Fruit fly (Drosophila melanogaster) whole organism, pupa: ENCODE measurements around the gene CG6066.

ENCODE experiments used
- CG12605 ChIP-seq: fragments of 200-800 bp; sonication (Bioruptor generic); IDR thresholded peaks from 2 replicates; pipeline ENCODE4 v1.3.6; 2022; ENCODE audit warnings: missing biosample characterization, missing genetic modification characterization
- Pif1A ChIP-seq: fragments of 200-800 bp; sonication (Bioruptor generic); optimal IDR thresholded peaks from 3 replicates; lab custom pipeline; 2016; ENCODE audit warnings: missing biosample characterization, missing genetic modification characterization
- rn ChIP-seq: fragments of 200-800 bp; sonication (Bioruptor generic); IDR thresholded peaks from 2 replicates; pipeline ENCODE4 v1.3.6; 2022; ENCODE audit warnings: missing biosample characterization, missing genetic modification characterization

dm6 chr3R:27149884-27150676 is 33.6 kb upstream of the CG6066 start:
- TF ChIP-seq CG12605 (GFP tag; lab: Robert Waterston, UW) (no peak), Pif1A (GFP tag; lab: Kevin White, UChicago) (no peak), rn (GFP tag; lab: Robert Waterston, UW) (no peak)
